Fruit fly (Drosophila melanogaster): ENCODE measurements around the gene Eato.

The Eato gene

DNA sequence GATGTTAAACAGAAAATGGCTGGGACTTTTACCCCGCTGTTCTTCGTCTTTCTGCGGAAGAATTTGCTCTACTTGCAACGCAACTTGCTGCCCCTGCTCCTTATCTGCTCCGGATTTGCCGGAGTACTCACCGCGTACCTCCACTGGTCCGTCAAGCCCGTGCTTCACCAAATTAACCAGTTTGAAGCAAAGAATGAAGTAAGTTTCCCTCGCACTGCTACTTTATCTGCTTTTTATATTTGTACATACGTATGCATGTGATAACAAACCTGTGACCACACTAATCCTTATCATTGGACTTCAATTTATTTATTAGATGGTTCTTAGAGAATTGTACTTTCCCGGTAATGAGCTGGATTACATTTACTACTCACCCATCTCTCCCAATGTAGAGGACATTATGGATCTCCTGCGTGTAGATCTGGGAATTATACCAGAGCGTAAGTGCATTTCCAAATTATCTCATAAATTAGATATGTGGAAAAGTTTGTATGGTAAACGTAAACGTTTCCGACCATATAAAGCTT, 334 bp downstream of the Eato start, which contains the start of gene CG16890:
Gene CG16890 (minus strand): TSS at position 184 of the 527 bp plus-strand sequence.
- TF ChIP-seq Snoo (tag; optimal IDR thresholded peaks at IDR 0.05): no peak
- no peak for TF ChIP-seq Pif1A (GFP tag; optimal IDR thresholded peaks at IDR 0.05)
- TF ChIP-seq fd96Ca (GFP tag; IDR thresholded peaks at IDR 0.05): no peak
- no peak for TF ChIP-seq D1 (tag; optimal IDR thresholded peaks at IDR 0.05)
- TF ChIP-seq CG8301 (tag; optimal IDR thresholded peaks at IDR 0.05): no peak
- no peak for TF ChIP-seq CG34367 (tag; optimal IDR thresholded peaks at IDR 0.05)
- TF ChIP-seq CG12605 (GFP tag; IDR thresholded peaks at IDR 0.05): no peak
- no peak for TF ChIP-seq CG14655 (GFP tag; optimal IDR thresholded peaks at IDR 0.05)
- no peak for TF ChIP-seq Ets98B (GFP tag; IDR thresholded peaks at IDR 0.05)
- no peak for TF ChIP-seq CG15710 (tag; optimal IDR thresholded peaks at IDR 0.05)
- TF ChIP-seq gl (tag; optimal IDR thresholded peaks at IDR 0.05): no peak

DNA sequence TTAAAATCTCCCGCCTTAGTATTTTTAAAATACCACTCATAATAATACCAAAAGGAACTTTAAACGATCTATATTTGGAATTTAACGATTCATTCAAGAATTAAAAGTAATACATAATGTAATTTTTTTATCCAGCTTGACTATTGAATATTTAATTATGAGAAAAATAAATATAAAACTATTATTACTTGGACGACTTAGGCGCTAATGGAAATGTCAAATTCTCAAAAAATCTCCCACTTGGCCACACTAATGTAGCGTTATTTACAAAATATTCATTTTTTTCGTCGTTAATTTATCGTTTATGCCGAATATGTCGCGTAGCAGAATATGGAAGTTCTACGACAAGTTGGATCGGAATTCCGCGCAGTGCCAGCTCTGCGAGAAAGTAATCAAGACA, 6.8 kb downstream of the Eato start, which contains the start of gene CG16863:
Gene CG16863 (plus strand): TSS at position 245 of the 400 bp plus-strand sequence.
- TF ChIP-seq CG14655 (GFP tag; optimal IDR thresholded peaks at IDR 0.05) (no peak), Pif1B (GFP tag; optimal IDR thresholded peaks at IDR 0.05) (no peak), Ets98B (GFP tag; IDR thresholded peaks at IDR 0.05) (no peak), CG34367 (tag; optimal IDR thresholded peaks at IDR 0.05) (no peak), EcR (GFP tag; optimal IDR thresholded peaks at IDR 0.05) (no peak)

DNA sequence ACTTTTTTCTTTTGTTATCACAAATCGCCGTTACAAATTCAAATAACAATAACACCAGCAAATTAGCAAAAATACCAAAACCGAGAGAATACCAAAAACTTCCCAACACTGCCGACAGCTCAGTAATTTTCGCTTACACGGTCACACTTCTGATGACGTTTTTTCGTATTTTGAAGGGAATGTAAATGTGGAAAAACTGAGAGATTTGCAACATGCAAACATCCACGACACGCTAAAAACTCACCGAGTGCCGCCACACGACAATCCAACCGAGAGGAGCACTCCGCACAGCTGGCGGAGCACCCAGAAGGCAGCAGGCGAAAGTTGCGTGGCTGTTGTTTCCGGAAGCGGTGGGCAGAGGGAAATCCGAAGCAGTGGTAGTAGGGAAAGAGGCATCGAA, 9.5 kb downstream of the Eato start, which contains the start of gene Sec71:
Gene Sec71 (plus strand): TSS at position 117 of the 400 bp plus-strand sequence.
- no peak for TF ChIP-seq CG10348 (GFP tag; IDR thresholded peaks at IDR 0.05)
- TF ChIP-seq Snoo (tag; optimal IDR thresholded peaks at IDR 0.05): no peak

DNA sequence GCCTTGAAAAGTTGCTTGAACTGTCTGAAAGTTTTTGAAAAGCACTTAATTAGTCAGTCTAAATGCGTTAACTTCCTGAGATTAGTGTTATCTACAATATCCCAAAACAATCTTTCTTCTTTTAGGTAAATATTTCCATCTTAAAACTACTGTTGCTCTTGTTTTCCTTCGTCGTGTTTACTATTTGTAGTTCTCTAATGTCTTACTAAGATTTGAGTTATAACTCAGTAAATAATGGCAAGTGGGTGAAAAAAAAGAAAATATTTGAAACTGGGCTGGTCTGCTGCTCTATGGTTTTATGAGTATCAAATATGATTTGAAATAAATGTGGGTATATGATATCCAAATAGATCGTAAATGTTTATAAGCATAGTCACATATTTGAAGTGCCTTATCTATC, 17.3 kb downstream of the Eato start:
- TF ChIP-seq Snoo (tag; optimal IDR thresholded peaks at IDR 0.05): no peak
- TF ChIP-seq CG9948 (tag; optimal IDR thresholded peaks at IDR 0.05): no peak
- no peak for TF ChIP-seq fd96Ca (GFP tag; IDR thresholded peaks at IDR 0.05)
- no peak for TF ChIP-seq CG8159 (tag; optimal IDR thresholded peaks at IDR 0.05)
- no peak for TF ChIP-seq CG8301 (tag; optimal IDR thresholded peaks at IDR 0.05)
- TF ChIP-seq D1 (tag; optimal IDR thresholded peaks at IDR 0.05): no peak

DNA sequence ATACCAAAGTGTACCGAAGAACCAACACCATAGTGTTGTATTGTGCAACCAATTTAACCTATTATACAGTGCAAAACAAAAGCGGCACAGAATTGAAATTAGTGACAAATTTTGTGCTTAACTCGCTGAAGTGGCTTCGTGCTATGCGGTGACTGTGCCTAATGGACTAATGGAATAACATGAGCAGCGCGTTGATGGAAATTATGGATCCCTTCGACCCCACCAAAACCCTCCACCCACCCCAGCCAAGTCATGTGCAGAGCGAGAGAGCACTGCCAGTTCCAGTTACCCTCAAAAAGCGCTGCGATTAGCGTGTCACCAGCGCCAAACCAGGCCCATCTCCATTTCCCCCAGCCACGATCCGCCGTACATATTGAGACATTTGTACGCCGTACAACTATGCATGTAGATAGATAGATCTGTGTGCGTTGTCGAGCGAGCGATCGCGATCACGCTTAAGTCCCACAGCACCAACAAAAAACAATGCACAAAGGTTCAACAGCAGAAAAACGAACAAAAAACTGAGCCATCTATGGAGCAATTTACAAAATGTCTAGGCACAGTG, 18.3 kb downstream of the Eato start:
- no peak for TF ChIP-seq CG10348 (GFP tag; IDR thresholded peaks at IDR 0.05)
- TF ChIP-seq CG13204 (GFP tag; optimal IDR thresholded peaks at IDR 0.05): no peak
- no peak for TF ChIP-seq CG34367 (tag; optimal IDR thresholded peaks at IDR 0.05)
- no peak for TF ChIP-seq rn (GFP tag; IDR thresholded peaks at IDR 0.05)
- TF ChIP-seq CG12605 (GFP tag; IDR thresholded peaks at IDR 0.05): 0 out of 2 replicates have a peak, but pooled peaks have one; percentile 52
- TF ChIP-seq CG32121 (GFP tag; IDR thresholded peaks at IDR 0.05): no peak
- no peak for TF ChIP-seq fd96Ca (GFP tag; IDR thresholded peaks at IDR 0.05)

DNA sequence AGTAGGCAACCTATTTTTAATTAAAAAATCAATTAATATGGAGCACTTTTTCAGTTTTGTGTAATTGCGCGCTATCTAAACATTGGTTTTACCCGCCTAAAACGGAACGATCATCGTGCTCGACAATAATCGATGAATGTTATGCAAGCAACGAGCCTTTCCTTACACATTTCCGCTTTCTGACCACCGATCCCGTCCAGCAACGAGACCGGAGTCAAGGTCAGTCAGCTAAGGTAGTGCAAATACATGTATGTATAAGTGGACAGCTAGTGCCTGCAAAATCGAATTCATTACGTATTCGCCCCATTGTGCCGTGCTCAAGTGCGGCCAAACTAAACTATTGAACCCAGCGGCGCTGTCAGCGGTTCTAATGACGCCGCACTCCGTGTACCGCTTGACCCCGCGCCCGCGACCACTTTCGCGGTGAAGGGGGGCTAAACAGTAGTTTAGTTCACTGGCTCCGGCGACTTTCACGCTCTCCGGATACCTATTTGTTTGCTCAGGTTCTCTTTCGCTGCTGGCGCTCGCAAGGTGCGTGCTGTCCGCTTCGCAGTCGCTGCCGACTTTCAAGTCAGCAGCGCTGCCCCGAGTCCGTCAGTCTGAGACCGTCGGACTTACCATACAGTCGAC, 19.3 kb downstream of the Eato start, which contains the start of gene CAH1:
Gene CAH1 (plus strand): TSS at position 595 of the 630 bp plus-strand sequence.
- TF ChIP-seq CG14655 (GFP tag; optimal IDR thresholded peaks at IDR 0.05) (no peak), CG15710 (tag; optimal IDR thresholded peaks at IDR 0.05) (no peak), EcR (GFP tag; optimal IDR thresholded peaks at IDR 0.05) (no peak), CG13204 (GFP tag; optimal IDR thresholded peaks at IDR 0.05) (no peak)

DNA sequence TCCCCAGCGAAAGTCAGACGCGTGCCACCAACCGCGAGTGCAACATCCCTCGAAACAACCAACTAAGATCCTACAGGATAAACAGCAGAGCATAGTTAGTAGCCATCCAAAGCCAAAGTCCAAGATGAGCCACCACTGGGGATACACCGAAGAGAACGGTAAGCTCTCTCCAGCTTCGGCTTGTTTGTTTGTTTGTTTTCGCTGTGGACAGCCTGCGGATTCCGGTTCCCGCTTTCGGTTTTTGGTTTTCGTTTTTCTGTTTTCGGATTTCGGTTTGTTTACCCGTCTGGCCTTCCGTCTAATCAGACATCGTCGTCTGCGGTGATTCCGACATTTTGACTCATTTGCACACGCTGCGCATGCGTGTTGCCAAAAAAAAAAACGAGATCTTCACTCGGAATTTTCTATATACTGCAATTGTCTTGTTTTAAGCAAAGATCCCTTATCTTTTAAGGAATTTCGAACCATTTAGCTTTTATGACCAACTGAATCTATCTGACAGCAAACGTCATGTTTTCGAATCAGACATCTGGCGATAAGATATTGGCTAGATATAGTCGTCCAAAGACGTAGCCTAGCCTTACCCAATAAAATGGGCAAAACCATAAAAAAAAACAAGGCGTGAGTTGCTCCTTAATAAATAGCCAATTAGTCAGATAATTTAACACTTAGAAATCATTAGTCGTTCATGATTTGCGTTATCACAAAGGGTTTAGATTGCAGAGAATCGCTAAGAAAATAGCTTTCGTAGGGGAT, 20.1 kb downstream of the Eato start:
- no peak for TF ChIP-seq CG34367 (tag; optimal IDR thresholded peaks at IDR 0.05)
- 0 out of 3 replicates have a peak, but pooled peaks have one; percentile 22 for TF ChIP-seq CG4496 (GFP tag; IDR thresholded peaks at IDR 0.05)

DNA sequence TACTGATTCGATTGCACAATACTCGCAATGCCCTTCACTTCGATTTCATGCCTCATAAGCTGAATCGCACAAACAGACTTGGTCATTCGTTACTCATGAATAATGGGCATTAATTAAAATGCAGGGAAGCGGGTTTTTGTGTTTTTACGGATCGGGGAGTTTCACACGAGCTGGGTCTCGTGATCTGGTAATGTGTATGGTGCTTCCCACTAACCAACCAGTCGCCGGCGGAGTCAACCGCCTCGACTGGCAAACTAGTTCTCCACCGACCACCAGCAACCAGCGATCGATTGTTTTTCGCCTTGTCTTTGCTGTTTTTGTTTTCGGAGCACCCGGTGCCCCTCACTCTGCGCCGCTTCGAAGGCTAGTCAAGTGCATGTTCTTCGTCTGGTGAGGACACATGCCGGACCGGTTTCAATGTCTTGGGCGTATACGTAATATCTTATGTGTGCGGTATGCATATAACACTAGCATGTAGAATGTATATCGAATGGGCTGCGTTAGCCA, 20.7 kb downstream of the Eato start:
- TF ChIP-seq CG34367 (tag; optimal IDR thresholded peaks at IDR 0.05) (no peak), Pif1A (GFP tag; optimal IDR thresholded peaks at IDR 0.05) (no peak), EcR (GFP tag; optimal IDR thresholded peaks at IDR 0.05) (peak; percentile 90), CG12605 (GFP tag; IDR thresholded peaks at IDR 0.05) (no peak), D1 (tag; optimal IDR thresholded peaks at IDR 0.05) (no peak), CG8159 (tag; optimal IDR thresholded peaks at IDR 0.05) (no peak), Snoo (tag; optimal IDR thresholded peaks at IDR 0.05) (no peak), CG9948 (tag; optimal IDR thresholded peaks at IDR 0.05) (no peak), CG8301 (tag; optimal IDR thresholded peaks at IDR 0.05) (no peak), CG17806 (tag; optimal IDR thresholded peaks at IDR 0.05) (no peak), rn (GFP tag; IDR thresholded peaks at IDR 0.05) (no peak), fd96Ca (GFP tag; IDR thresholded peaks at IDR 0.05) (peak; percentile 46; the same call in 1 of the 3 replicates), CG4496 (GFP tag; IDR thresholded peaks at IDR 0.05) (no peak), Pif1B (GFP tag; optimal IDR thresholded peaks at IDR 0.05) (no peak), CG32121 (GFP tag; IDR thresholded peaks at IDR 0.05) (no peak), Ets98B (GFP tag; IDR thresholded peaks at IDR 0.05) (peak; percentile 46; the same call in 1 of the 2 replicates), CG15710 (tag; optimal IDR thresholded peaks at IDR 0.05) (no peak), CG10348 (GFP tag; IDR thresholded peaks at IDR 0.05) (no peak), CG14655 (GFP tag; optimal IDR thresholded peaks at IDR 0.05) (no peak), gl (tag; optimal IDR thresholded peaks at IDR 0.05) (peak; percentile 37), CG13204 (GFP tag; optimal IDR thresholded peaks at IDR 0.05) (no peak)
